Fruit fly (Drosophila melanogaster) ovary, adult (tissue): ENCODE measurements around the gene CG32074.
A peak's percentile ranks its signal among the peaks of the same experiment; 100 is the strongest.
"Not testable (repeated sequence)": the region's sequence is repeated elsewhere in the genome, so short reads cannot be mapped to it uniquely, and the experiment has no call there.

Experiments
- CG17801 ChIP-seq: fragments of 200-800 bp; optimal IDR thresholded peaks from 2 replicates; lab custom pipeline; 2019; ENCODE audit warnings: missing biosample characterization, mild to moderate bottlenecking, missing genetic modification characterization, moderate library complexity; ENCODE audit not compliant: partially characterized antibody

The CG32074 gene

DNA sequence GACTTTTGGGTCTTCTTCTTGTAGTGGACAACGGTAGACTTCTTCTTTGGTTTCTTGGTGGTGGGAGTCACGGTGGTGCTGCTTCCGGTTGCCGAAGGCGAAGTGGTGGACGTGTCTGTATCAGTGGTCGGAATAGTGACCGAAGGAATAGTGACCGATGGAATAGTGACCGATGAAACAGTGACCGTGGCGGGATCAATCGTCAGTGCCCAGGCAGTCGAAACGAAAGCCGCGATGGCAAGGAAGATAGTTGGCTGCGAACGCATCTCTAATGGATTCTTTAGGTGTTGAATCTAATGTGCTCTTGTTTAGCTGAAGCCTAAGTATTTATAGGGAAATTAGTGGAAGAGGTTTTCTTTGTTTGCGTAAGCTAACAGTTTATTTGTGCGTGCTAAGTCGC, at the start of gene CG32074:
CG32074 (minus strand) TSS at position 268 of the 400 bp plus-strand sequence.
- not testable (repeated sequence) for TF ChIP-seq CG17801 (GFP tag; lab: Kevin White, UChicago)

DNA sequence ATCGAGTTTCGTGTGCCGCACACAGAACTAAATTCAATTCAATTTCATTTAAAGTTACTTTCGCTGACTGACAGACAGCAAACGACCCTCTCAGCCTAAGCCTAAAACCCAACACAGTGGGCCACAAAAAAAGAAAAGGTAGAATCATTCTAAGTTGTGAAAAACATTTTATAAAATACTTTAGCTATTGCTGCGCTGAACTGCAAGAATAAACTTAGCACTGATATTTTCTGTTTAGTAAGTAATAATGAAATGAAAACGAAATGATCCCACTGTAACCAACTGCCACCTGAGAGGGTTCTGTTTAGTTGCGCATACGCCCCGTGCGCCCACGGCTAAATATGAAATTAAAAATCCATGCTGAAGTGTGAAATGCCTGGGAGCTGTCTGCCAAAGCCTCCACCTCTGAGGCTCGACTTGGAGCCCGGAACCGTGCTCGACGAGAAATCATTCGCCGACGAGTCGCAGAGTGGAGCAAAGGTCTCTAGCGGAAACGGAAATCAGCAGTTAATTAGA, 41.0 kb upstream of the CG32074 start, which contains the start of gene CG14142:
CG14142 (plus strand) TSS at position 466 of the 516 bp plus-strand sequence.
- no peak for TF ChIP-seq CG17801 (GFP tag; lab: Kevin White, UChicago)

DNA sequence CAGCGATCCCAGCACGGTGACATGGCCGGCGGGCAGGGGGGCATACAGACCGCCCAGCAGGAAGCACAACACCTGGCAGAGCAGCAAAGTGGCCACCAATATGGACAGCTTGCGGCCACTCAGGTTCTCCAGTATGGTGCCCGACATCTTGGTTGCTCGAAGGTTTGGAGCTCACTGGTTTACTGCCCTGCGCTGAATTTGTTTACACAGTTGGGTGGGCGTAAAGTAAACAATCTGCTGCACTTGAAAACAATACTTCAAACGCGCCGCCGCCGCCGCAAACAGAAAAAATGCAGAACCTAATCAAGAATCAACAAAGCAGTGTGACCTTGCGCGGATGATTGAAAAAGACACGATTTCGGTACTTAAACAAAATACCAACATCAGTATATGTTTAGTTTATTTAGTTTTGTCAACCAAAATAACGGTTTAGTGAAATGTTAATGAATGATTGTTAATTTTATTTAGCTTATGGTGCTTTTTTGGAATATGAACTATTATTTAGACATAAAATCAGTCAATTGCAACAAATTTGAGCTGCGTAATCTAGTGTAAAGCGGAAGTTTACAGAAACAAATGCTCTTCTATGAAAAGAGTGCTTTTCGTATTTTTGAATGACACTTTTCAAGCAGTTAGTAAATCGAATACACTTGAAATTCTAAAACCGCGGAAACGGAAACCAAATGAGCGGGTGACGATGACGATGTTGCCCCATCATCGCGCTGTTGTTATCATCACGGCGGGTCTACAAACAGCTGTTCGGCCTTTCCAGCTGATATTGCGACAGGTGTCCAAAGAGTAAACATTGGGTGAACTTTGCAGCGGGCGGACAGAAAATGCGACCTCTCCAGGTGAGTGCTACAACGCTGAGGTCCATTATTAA, 37.4 kb upstream of the CG32074 start, which contains the start of the genes wls and Adck5:
wls (minus strand) TSS at position 327 of the 883 bp plus-strand sequence.
Adck5 (plus strand) TSS at position 519 of the 883 bp plus-strand sequence.
- TF ChIP-seq CG17801 (GFP tag; lab: Kevin White, UChicago), result peak; percentile 75

DNA sequence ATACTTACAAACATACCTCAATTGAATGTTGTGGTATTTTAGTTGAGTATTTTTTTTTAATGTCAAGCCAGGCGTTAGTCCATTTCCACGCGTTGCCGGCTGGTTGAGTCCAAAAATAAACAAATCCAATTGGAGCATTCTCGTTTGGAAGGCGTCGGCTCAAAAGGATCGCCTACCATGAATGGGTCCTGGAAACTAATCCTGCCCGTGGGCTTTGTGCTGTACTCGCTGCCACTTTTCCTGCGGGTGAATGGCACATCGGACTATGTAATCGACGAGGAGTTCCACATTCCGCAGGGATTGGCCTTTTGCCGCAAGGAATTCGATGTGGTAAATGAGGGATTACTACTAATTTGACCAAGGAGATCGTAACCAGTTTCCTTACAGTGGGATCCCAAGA, 32.8 kb upstream of the CG32074 start, which contains the start of gene Alg10:
Alg10 (plus strand) TSS at position 73 of the 400 bp plus-strand sequence.
- TF ChIP-seq CG17801 (GFP tag; lab: Kevin White, UChicago), result no peak

DNA sequence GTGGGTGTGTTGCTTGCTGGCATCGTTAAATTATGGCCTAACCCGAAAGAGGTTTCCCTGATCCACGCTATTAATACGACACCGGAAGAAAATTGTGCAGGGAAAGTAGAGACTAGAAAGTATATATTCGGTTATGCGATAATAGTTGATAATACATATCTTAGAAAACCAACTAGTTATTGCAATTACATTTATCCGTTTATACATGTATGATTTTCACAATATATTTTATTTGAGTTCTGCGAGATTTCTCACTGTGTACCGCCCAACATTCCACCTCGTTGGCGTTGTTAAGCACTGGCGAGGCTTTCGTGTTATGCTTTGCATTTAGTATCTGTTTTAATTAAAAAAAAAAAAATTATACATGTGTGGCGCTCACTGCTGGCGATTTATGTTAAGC, 23.3 kb upstream of the CG32074 start:
- TF ChIP-seq CG17801 (GFP tag; lab: Kevin White, UChicago), result no peak

DNA sequence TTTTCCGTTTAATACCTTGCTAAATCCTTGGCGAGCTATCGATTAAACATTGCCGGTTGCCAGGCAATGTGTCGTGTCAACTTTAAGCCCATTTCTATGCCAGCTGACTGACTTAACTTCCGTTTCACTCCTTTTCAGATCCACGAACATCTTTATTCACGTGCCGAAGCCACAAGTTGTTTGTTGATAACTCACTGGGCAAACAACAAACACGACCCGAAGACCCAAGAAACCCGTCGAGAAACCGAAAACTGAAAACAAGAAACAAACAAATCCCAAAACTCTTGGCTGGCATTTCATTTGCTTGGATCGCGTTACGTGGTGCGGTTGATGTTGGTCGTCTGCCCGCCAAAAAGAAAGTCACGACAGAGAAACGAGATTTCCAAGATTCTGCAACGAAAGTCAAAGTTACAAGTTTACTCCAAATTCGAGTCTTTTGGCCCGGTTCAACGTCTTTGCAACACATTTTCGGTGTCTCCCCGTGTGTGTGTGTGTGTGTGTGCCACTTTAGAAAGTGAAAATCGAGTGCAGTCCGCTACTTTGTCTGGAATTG, 18.7 kb upstream of the CG32074 start, which contains the start of gene CG6216:
CG6216 (minus strand) TSS at position 51 of the 553 bp plus-strand sequence.
- no peak for TF ChIP-seq CG17801 (GFP tag; lab: Kevin White, UChicago)

DNA sequence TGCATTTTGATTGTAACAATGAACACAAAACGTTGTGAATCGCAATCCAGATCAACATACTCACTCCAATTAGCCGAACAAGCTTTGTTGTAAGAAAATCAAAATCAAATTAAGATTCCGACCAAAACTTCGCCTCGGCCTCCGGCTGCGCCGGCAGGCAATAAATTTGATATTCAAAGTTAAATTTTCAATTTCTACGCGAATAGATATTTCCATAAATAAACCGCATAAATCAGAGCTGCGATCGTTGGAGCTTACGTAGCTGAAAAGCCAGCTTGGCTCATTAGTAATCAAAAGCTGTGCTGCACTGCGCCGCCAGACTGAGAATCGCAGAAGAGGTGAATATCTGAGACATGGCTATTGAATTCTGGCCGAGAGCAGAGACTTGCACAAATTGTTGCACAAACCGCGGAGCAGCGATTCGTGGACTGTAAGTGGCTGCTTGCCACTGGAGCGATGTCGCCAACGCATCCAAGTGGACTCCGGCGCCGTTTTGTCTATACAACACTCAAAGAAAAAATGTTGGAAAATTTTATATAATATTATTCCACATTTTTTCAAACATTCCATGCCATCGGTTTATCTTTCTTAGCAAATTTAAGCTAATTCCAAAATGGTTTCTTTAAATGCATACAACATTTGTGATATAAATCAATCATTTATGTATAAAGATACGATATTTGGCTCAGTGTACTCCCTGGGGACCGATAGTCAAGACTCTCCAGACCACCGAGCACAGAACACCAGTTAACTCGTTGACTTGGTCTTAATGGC, 16.5 kb upstream of the CG32074 start:
- no peak for TF ChIP-seq CG17801 (GFP tag; lab: Kevin White, UChicago)

DNA sequence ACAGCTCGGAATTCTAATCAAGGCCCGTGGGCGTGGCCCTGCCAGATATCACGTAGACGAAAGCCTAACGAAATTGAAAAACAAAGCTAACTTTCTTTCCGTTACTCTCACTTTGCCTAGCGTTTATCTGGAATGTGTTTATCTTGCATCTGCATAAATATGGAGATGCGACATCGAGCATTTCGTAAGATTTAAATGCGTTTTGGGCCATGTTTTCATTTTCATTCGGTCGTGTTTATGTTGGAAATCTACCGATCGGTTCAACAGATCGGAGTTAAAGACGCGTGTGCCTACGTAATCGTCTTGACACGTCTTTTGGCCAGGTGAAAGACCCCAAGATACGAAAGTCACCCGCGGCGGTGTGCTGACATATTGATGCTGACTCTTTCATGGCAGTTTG, 15.6 kb upstream of the CG32074 start:
- no peak for TF ChIP-seq CG17801 (GFP tag; lab: Kevin White, UChicago)

DNA sequence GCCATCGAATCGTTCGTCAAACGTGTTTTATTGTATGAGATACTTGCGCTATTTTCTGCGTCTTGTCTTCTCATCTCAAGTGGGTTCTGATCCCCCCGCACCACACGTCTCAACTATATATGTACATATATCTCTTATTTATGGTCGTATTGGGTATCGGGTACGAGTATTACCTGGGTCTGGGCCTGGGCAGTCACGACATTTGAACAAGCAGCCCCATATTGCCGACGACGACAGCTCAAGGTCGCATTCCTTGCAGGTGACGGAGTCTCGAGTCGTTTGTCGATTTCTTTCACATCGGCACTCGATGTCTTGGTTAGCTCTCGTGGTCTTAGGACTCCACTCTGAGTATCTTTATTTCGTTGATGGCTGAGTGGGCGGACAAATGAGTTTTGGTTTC, 12.9 kb upstream of the CG32074 start:
- TF ChIP-seq CG17801 (GFP tag; lab: Kevin White, UChicago), result no peak

DNA sequence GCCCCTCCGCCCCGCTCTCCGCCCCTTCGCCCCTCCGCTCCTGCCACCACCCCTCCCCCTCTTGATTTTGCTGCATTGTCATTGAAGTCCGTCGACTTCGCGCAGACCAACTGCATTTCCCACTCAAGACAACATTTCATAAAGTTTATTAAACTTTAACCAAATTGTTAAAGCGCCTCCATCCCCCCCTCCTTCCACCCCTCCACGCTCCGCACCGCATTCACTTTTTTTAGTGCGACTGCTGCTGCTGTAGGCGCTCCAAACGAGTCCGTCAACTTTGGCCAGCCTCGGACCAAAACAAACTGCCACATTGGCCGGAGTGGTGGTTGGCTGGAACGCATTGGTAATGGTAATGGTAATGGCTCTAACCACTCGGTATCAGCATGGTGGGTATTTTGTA, 6.7 kb upstream of the CG32074 start:
- no peak for TF ChIP-seq CG17801 (GFP tag; lab: Kevin White, UChicago)

DNA sequence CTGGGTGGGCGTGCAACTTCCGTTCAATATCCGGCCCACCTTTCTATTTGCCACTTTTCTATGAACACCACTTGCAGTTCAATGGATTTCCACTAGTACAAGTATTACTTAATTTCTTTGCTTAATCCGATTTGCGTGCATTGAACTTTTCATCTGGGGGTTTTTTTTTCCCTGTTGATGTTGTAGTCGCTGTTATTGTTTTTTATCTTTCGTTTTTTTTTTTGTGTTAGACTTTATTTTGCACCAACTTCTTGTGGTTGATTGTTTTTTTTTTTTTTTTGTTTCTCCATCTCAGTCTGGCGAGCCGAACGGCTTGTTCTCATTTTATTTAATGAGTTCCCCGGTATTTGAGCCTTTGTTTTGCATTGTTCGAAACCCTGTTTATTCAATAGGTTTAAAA, 4.2 kb upstream of the CG32074 start:
- TF ChIP-seq CG17801 (GFP tag; lab: Kevin White, UChicago), result no peak

DNA sequence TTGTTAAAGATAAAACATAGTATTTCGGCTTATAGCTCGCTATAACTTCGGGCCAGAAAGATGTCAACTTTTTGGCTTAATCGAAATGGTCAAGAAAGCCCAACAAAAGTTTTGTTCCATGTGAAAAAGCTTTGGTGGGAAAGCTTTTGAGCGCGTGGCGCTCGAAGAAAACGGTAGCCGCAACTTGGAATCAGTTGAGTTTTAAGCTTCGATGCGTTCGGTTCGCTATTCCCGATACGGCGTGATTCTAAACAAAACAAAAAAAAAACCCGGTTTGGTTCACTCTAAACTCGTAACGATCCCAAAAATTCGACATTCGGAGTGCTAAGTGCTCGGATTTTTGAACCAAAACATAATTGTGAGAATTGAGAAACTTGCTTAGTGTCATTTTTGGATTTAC, 3.7 kb upstream of the CG32074 start, which contains the start of gene IRSp53:
IRSp53 (plus strand) TSS at position 204 of the 400 bp plus-strand sequence.
- no peak for TF ChIP-seq CG17801 (GFP tag; lab: Kevin White, UChicago)

DNA sequence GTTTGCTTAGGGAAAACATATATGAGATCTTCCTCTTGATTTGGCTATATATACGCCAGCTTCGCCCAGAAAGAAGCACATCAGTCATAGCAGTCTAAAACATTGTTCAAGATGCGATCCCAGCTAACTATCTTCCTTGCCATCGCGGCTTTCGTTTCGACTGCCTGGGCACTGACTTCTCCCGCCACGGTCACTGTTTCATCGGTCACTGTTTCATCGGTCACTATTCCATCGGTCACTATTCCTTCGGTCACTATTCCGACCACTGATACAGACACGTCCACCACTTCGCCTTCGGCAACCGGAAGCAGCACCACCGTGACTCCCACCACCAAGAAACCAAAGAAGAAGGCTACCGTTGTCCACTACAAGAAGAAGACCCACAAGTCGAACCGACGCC, 2.8 kb upstream of the CG32074 start, which contains the start of gene CG14143:
CG14143 (plus strand) TSS at position 102 of the 400 bp plus-strand sequence.
- not testable (repeated sequence) for TF ChIP-seq CG17801 (GFP tag; lab: Kevin White, UChicago)

DNA sequence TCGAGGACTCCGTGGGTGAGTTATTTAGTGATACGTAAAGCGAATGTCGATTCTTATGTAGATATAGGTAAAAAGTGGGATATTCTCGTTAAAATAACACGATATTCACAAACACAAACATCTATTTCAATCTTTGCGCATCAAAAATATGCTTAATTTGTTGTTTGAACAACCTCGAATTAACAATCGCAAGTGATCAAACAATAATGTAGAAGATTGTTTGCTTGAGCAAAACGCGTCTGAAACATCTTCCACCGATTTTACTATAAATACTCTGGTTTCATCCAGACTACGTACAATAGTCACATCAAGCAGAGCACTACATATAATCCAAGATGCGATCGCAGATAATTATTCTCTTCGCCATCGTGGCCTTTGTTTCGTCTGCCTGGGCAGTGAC, 1.6 kb downstream of the CG32074 start, which contains the start of gene nol:
nol (plus strand) TSS at position 301 of the 400 bp plus-strand sequence.
- no peak for TF ChIP-seq CG17801 (GFP tag; lab: Kevin White, UChicago)
